Fruit fly (Drosophila melanogaster): ENCODE data around the gene PolE1.

PolE1 gene

DNA sequence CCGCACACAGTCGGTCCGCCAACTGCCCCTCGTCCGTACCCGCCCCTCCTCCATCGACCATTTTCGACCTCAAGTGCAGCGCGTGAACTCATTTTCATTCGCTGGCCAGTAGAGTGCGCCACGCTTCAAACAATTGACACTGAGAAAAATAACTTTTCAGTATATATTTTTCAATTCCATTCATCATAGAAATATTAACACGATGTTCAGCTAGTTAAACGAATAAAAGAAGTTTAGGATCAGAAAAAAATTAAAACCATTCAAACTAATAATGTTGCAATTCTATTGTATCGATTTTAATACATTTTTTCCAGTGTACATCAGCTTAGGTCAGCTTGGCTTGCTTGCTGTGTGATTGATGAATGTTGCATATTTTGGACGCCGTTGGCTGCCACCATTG, 39.0 kb downstream of the PolE1 start (continued):
- TF ChIP-seq CG18011 (GFP tag; optimal IDR thresholded peaks at IDR 0.05) (no peak), CG12391 (tag; optimal IDR thresholded peaks at IDR 0.05) (peak; percentile 54), stc (GFP tag; IDR thresholded peaks at IDR 0.05) (peak; percentile 39; the same call in 1 of the 2 replicates), CG12236 (GFP tag; optimal IDR thresholded peaks at IDR 0.05) (peak; percentile 9), CG11247 (GFP tag; IDR thresholded peaks at IDR 0.05) (no peak), ewg (GFP tag; optimal IDR thresholded peaks at IDR 0.05) (peak; percentile 39), pfk (GFP tag; optimal IDR thresholded peaks at IDR 0.05) (no peak), chn (GFP tag; optimal IDR thresholded peaks at IDR 0.05) (peak; percentile 17), ttk (GFP tag; IDR thresholded peaks at IDR 0.05) (peak; percentile 34; the same call in 1 of the 2 replicates), MTF-1 (GFP tag; optimal IDR thresholded peaks at IDR 0.05; ENCODE audit: borderline replicate concordance) (no peak), grau (tag; optimal IDR thresholded peaks at IDR 0.05) (peak; percentile 45), CG13287 (GFP tag; IDR thresholded peaks at IDR 0.05; ENCODE audit: partially characterized antibody) (no peak), HmgD (GFP tag; optimal IDR thresholded peaks at IDR 0.05) (no peak), sens (GFP tag) (peak; percentile 91), Antp (GFP tag; optimal IDR thresholded peaks at IDR 0.05) (peak; percentile 4), emc (GFP tag; optimal IDR thresholded peaks at IDR 0.05) (no peak), sob (GFP tag; IDR thresholded peaks at IDR 0.05) (0 out of 2 replicates have a peak, but pooled peaks have one; percentile 22), CG10654 (GFP tag; optimal IDR thresholded peaks at IDR 0.05) (peak; percentile 0), h (optimal IDR thresholded peaks at IDR 0.05) (no peak), ci (GFP tag; IDR thresholded peaks at IDR 0.05) (peak; percentile 73), Myb (GFP tag; optimal IDR thresholded peaks at IDR 0.05) (no peak), CG14710 (tag; optimal IDR thresholded peaks at IDR 0.05) (peak; percentile 45), rib (GFP tag; IDR thresholded peaks at IDR 0.05) (no peak), Nf-YA (GFP tag; IDR thresholded peaks at IDR 0.05) (no peak), gsb-n (tag; optimal IDR thresholded peaks at IDR 0.05) (peak; percentile 31), trem (tag; optimal IDR thresholded peaks at IDR 0.05) (peak; percentile 41), ken (GFP tag; IDR thresholded peaks at IDR 0.05) (peak; percentile 61; the same call in 2 of the 3 replicates), gem (tag; optimal IDR thresholded peaks at IDR 0.05) (peak; percentile 79), CG4328 (GFP tag; optimal IDR thresholded peaks at IDR 0.05) (no peak), usp (GFP tag; optimal IDR thresholded peaks at IDR 0.05) (no peak), nmo (GFP tag; optimal IDR thresholded peaks at IDR 0.05) (peak; percentile 62), CG9727 (GFP tag; optimal IDR thresholded peaks at IDR 0.05) (peak; percentile 38), pros (GFP tag; optimal IDR thresholded peaks at IDR 0.05) (no peak), vfl (GFP tag; optimal IDR thresholded peaks at IDR 0.05) (no peak), pnt (GFP tag; optimal IDR thresholded peaks at IDR 0.05) (peak; percentile 26), Ptx1 (GFP tag; IDR thresholded peaks at IDR 0.05) (peak; percentile 26; the same call in 1 of the 2 replicates), CG11504 (tag; optimal IDR thresholded peaks at IDR 0.05) (peak; percentile 76), H15 (GFP tag; IDR thresholded peaks at IDR 0.05) (0 out of 3 replicates have a peak, but pooled peaks have one; percentile 37), CG18599 (GFP tag; optimal IDR thresholded peaks at IDR 0.05) (peak; percentile 3), Sox102F (GFP tag; optimal IDR thresholded peaks at IDR 0.05) (peak; percentile 80), Camta (GFP tag; optimal IDR thresholded peaks at IDR 0.05) (peak; percentile 22), CG2875 (GFP tag; optimal IDR thresholded peaks at IDR 0.05) (peak; percentile 44), esg (GFP tag; conservative IDR thresholded peaks at IDR 0.05) (peak; percentile 48; the same call in 1 of the 2 replicates), E2f1 (GFP tag; IDR thresholded peaks at IDR 0.05) (no peak), MBD-R2 (GFP tag; IDR thresholded peaks at IDR 0.05) (no peak), Mes4 (GFP tag; optimal IDR thresholded peaks at IDR 0.05) (peak; percentile 22), Oli (tag; optimal IDR thresholded peaks at IDR 0.05) (peak; percentile 54), CG7745 (tag; optimal IDR thresholded peaks at IDR 0.05) (no peak), dati (GFP tag; IDR thresholded peaks at IDR 0.05) (no peak), az2 (GFP tag; optimal IDR thresholded peaks at IDR 0.05) (peak; percentile 62), dan (GFP tag; IDR thresholded peaks at IDR 0.05) (no peak), dmrt11E (tag; optimal IDR thresholded peaks at IDR 0.05) (peak; percentile 53)
